Fruit fly (Drosophila melanogaster): Measurements from ENCODE around the gene CG43346.
A peak's percentile ranks its signal among the peaks of the same experiment; 100 is the strongest.

CG43346 gene

dm6 chr2L:21158554-21158953 lies 9.8 kb downstream of the CG43346 start, which contains the start of the genes Coq3 and Pld3 (continued):
- TF ChIP-seq dac (GFP tag; optimal IDR thresholded peaks at IDR 0.05) (peak; percentile 87), CG3032 (tag; optimal IDR thresholded peaks at IDR 0.05) (peak; percentile 93), CG34406 (GFP tag; optimal IDR thresholded peaks at IDR 0.05) (peak; percentile 95), CG6163 (GFP tag; IDR thresholded peaks at IDR 0.05) (peak; percentile 94), CG11762 (GFP tag; optimal IDR thresholded peaks at IDR 0.05; ENCODE audit: insufficient read depth) (peak; percentile 92), CG4318 (GFP tag; optimal IDR thresholded peaks at IDR 0.05) (peak; percentile 85), Eip93F (GFP tag; optimal IDR thresholded peaks at IDR 0.05) (peak; percentile 93), svp (GFP tag) (no peak), CG8319 (GFP tag; optimal IDR thresholded peaks at IDR 0.05) (peak; percentile 90), CG32006 (GFP tag; optimal IDR thresholded peaks at IDR 0.05) (peak; percentile 92), spab (GFP tag; optimal IDR thresholded peaks at IDR 0.05) (peak; percentile 82), eg (GFP tag; IDR thresholded peaks at IDR 0.05) (peak; percentile 95), lz (GFP tag; optimal IDR thresholded peaks at IDR 0.05) (peak; percentile 94), Gug (GFP tag; IDR thresholded peaks at IDR 0.05) (peak; percentile 88), OdsH (GFP tag; optimal IDR thresholded peaks at IDR 0.05) (peak; percentile 97), ss (GFP tag; optimal IDR thresholded peaks at IDR 0.05) (peak; percentile 78 to 89), Lpt (GFP tag; optimal IDR thresholded peaks at IDR 0.05) (peak; percentile 91), fkh (GFP tag; optimal IDR thresholded peaks at IDR 0.05) (peak; percentile 80), Ets96B (tag; optimal IDR thresholded peaks at IDR 0.05) (peak; percentile 91), Blimp-1 (GFP tag; optimal IDR thresholded peaks at IDR 0.05) (peak; percentile 76), CG8632 (GFP tag; optimal IDR thresholded peaks at IDR 0.05) (peak; percentile 95), salr (GFP tag; optimal IDR thresholded peaks at IDR 0.05) (peak; percentile 82 to 91), CG6854 (GFP tag; optimal IDR thresholded peaks at IDR 0.05) (peak; percentile 87), CG11294 (GFP tag; IDR thresholded peaks at IDR 0.05) (peak; percentile 86), topi (GFP tag; optimal IDR thresholded peaks at IDR 0.05) (peak; percentile 94), cyc (GFP tag; optimal IDR thresholded peaks at IDR 0.05) (peak; percentile 93), CG7368 (GFP tag; optimal IDR thresholded peaks at IDR 0.05) (peak; percentile 93), CG6276 (GFP tag; optimal IDR thresholded peaks at IDR 0.05) (no peak), net (GFP tag; optimal IDR thresholded peaks at IDR 0.05) (peak; percentile 95), Sox102F (GFP tag; optimal IDR thresholded peaks at IDR 0.05) (peak; percentile 96), CG16779 (tag; optimal IDR thresholded peaks at IDR 0.05) (no peak), pdm3 (GFP tag; optimal IDR thresholded peaks at IDR 0.05) (peak; percentile 95), Sox14 (GFP tag; optimal IDR thresholded peaks at IDR 0.05) (peak; percentile 96), vri (GFP tag; optimal IDR thresholded peaks at IDR 0.05) (peak; percentile 94)

dm6 chr2L:21156156-21157040 lies 12.0 kb downstream of the CG43346 start, which contains the start of the genes Mpp6 and E2f2:
TSS of gene Mpp6 (plus strand) at chr2L:21156288.
TSS of gene E2f2 (minus strand) at chr2L:21156749.
- TF ChIP-seq acj6 (GFP tag; optimal IDR thresholded peaks at IDR 0.05) (no peak), Smox (GFP tag; optimal IDR thresholded peaks at IDR 0.05) (no peak), CG7368 (GFP tag; optimal IDR thresholded peaks at IDR 0.05) (peak; percentile 2), CG6163 (GFP tag; IDR thresholded peaks at IDR 0.05) (peak; percentile 43; the same call in 1 of the 3 replicates), CG8319 (GFP tag; optimal IDR thresholded peaks at IDR 0.05) (no peak), CG16779 (tag; optimal IDR thresholded peaks at IDR 0.05) (no peak), cyc (GFP tag; optimal IDR thresholded peaks at IDR 0.05) (peak; percentile 17), spab (GFP tag; optimal IDR thresholded peaks at IDR 0.05) (no peak), Gug (GFP tag; IDR thresholded peaks at IDR 0.05) (no peak), CG31627 (GFP tag; optimal IDR thresholded peaks at IDR 0.05) (peak; percentile 34), Blimp-1 (GFP tag; optimal IDR thresholded peaks at IDR 0.05) (no peak), CG4318 (GFP tag; optimal IDR thresholded peaks at IDR 0.05) (no peak), topi (GFP tag; optimal IDR thresholded peaks at IDR 0.05) (peak; percentile 9), Eip93F (GFP tag; optimal IDR thresholded peaks at IDR 0.05) (no peak), fd85E (GFP tag; optimal IDR thresholded peaks at IDR 0.05) (no peak), CG10631 (GFP tag; optimal IDR thresholded peaks at IDR 0.05) (peak; percentile 41), CG8119 (GFP tag; IDR thresholded peaks at IDR 0.05) (no peak), eg (GFP tag; IDR thresholded peaks at IDR 0.05) (no peak), Met (GFP tag; optimal IDR thresholded peaks at IDR 0.05) (no peak), net (GFP tag; optimal IDR thresholded peaks at IDR 0.05) (no peak), Sox102F (GFP tag; optimal IDR thresholded peaks at IDR 0.05) (no peak), fkh (GFP tag; optimal IDR thresholded peaks at IDR 0.05) (peak; percentile 78), ss (GFP tag; optimal IDR thresholded peaks at IDR 0.05) (no peak), Lpt (GFP tag; optimal IDR thresholded peaks at IDR 0.05) (no peak), CG3919 (GFP tag; optimal IDR thresholded peaks at IDR 0.05) (peak; percentile 5), Eip78C (GFP tag) (peak; percentile 77), CG3032 (tag; optimal IDR thresholded peaks at IDR 0.05) (no peak), achi (GFP tag; optimal IDR thresholded peaks at IDR 0.05) (peak; percentile 25), dac (GFP tag; optimal IDR thresholded peaks at IDR 0.05) (no peak), CG11902 (GFP tag; optimal IDR thresholded peaks at IDR 0.05) (no peak), esn (GFP tag; optimal IDR thresholded peaks at IDR 0.05) (peak; percentile 46)
